Worm (Caenorhabditis elegans): Measurements from ENCODE around the gene cylc-1.

cylc-1 gene

ce11 chrIV:5186480-5187205 lies 38.9 kb downstream of the cylc-1 start, which contains the start of the genes W03F8.6 and mtrf-1L:
TSS of gene W03F8.6 (minus strand) at chrIV:5186580.
TSS of gene mtrf-1L (plus strand) at chrIV:5187155.
- TF ChIP-seq ets-7 (tag; optimal IDR thresholded peaks at IDR 0.05) (no peak), pes-1 (GFP tag; IDR thresholded peaks at IDR 0.05) (no peak), hnd-1 (tag; optimal IDR thresholded peaks at IDR 0.05) (no peak), ceh-36 (tag; optimal IDR thresholded peaks at IDR 0.05) (no peak), hmbx-1 (tag; optimal IDR thresholded peaks at IDR 0.05) (no peak), tra-4 (tag; optimal IDR thresholded peaks at IDR 0.05) (no peak), scrt-1 (GFP tag; IDR thresholded peaks at IDR 0.05) (no peak), tbx-11 (GFP tag; IDR thresholded peaks at IDR 0.05) (no peak), F13C5.2 (tag; optimal IDR thresholded peaks at IDR 0.05) (no peak), tbx-37 (GFP tag; conservative IDR thresholded peaks at IDR 0.05) (no peak)

ce11 chrIV:5183755-5184166 lies 41.8 kb downstream of the cylc-1 start, which contains the start of gene W03F8.4:
TSS of gene W03F8.4 (plus strand) at chrIV:5184123.
- TF ChIP-seq hnd-1 (tag; optimal IDR thresholded peaks at IDR 0.05) (no peak), sea-1 (GFP tag; conservative IDR thresholded peaks at IDR 0.05) (peak; percentile 67; the same call in 1 of the 2 replicates), tra-4 (tag; optimal IDR thresholded peaks at IDR 0.05) (peak; percentile 4), flt-1 (GFP tag; IDR thresholded peaks at IDR 0.05) (peak; percentile 62; the same call in 1 of the 2 replicates), hmg-4 (GFP tag; optimal IDR thresholded peaks at IDR 0.05) (peak; percentile 49), scrt-1 (GFP tag; IDR thresholded peaks at IDR 0.05) (0 out of 2 replicates have a peak, but pooled peaks have one; percentile 30), tbx-37 (GFP tag; conservative IDR thresholded peaks at IDR 0.05) (no peak; the same call in 1 of the 2 replicates), aly-1 (tag; optimal IDR thresholded peaks at IDR 0.05) (no peak), hmbx-1 (tag; optimal IDR thresholded peaks at IDR 0.05) (peak; percentile 50), B0310.2 (tag; optimal IDR thresholded peaks at IDR 0.05) (peak; percentile 53), F13C5.2 (tag; optimal IDR thresholded peaks at IDR 0.05) (peak; percentile 73), tbx-11 (GFP tag; IDR thresholded peaks at IDR 0.05) (peak; percentile 63; the same call in 1 of the 2 replicates), ceh-36 (tag; optimal IDR thresholded peaks at IDR 0.05) (peak; percentile 54), ama-1 (optimal IDR thresholded peaks at IDR 0.05) (peak; percentile 92), pes-1 (GFP tag; IDR thresholded peaks at IDR 0.05) (peak; percentile 70), ceh-13 (GFP tag; optimal IDR thresholded peaks at IDR 0.05) (no peak), ets-7 (tag; optimal IDR thresholded peaks at IDR 0.05) (no peak)
